Worm (Caenorhabditis elegans) whole organism, mixed stage, embryonic: ENCODE measurements around the gene mrpl-20.

Experiments used
- elt-3 ChIP-seq: fragments of 150-350 bp; optimal IDR thresholded peaks from 2 replicates; lab custom pipeline; 2014; ENCODE audit warnings: missing biosample characterization, missing genetic modification characterization
- nhr-237 ChIP-seq: fragments of 150-350 bp; optimal IDR thresholded peaks from 2 replicates; lab custom pipeline; 2014; ENCODE audit warnings: missing biosample characterization, missing genetic modification characterization
- sem-2 ChIP-seq: fragments of 200-800 bp; sonication (Bioruptor generic); optimal IDR thresholded peaks from 2 replicates; lab custom pipeline; 2018; ENCODE audit warnings: mild to moderate bottlenecking, missing genetic modification characterization, missing compliant biosample characterization
- ztf-11 ChIP-seq: fragments of 150-350 bp; optimal IDR thresholded peaks from 2 replicates; lab custom pipeline; 2014; ENCODE audit warnings: missing biosample characterization, missing genetic modification characterization

DNA sequence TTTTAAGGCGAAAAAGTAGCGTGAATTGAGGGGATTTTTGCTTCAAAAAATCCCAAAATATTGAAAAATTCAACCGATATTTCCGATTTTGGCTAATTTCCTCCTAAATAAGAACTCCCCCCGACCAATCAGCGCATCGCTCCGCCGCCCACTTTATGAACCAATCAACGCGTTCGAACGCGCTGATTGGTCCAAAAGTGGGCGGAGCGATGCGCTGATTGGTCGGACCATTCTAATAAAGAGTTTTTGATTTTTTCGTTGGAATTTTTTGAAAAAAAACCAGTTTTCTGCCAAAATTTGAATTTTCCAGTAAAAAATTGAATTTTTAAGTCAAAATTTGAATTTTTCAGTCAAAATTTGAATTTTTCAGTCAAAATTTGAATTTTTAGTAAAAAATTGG, 16.8 kb upstream of the mrpl-20 start:
- TF ChIP-seq nhr-237 (tag; lab: Kevin White, UChicago) (no peak), sem-2 (GFP tag; lab: Kevin White, UChicago) (no peak), ztf-11 (tag; lab: Kevin White, UChicago) (no peak), elt-3 (tag; lab: Kevin White, UChicago) (no peak)
